Fruit fly (Drosophila melanogaster) whole organism, embryonic: ENCODE measurements around the gene pyd.

Source experiments
- ATbp ChIP-seq: fragments of 200-800 bp; sonication (Bioruptor generic); optimal IDR thresholded peaks from 2 replicates; lab custom pipeline; 2017; ENCODE audit warnings: missing biosample characterization, mild to moderate bottlenecking, missing genetic modification characterization, missing genetic modification reagents
- Antp ChIP-seq: fragments of 200-800 bp; sonication (Bioruptor generic); optimal IDR thresholded peaks from 3 replicates; lab custom pipeline; 2016; ENCODE audit warnings: missing biosample characterization, missing genetic modification characterization
- BtbVII ChIP-seq: fragments of 200-800 bp; sonication (Bioruptor generic); optimal IDR thresholded peaks from 3 replicates; lab custom pipeline; 2017; ENCODE audit warnings: missing biosample characterization, mild to moderate bottlenecking, missing genetic modification characterization
- CG10209 ChIP-seq: fragments of 200-800 bp; sonication (Bioruptor generic); optimal IDR thresholded peaks from 3 replicates; lab custom pipeline; 2017; ENCODE audit warnings: missing biosample characterization, mild to moderate bottlenecking, missing genetic modification characterization, missing genetic modification reagents
- CG10366 ChIP-seq: fragments of 200-800 bp; sonication (Bioruptor generic); IDR thresholded peaks from 2 replicates; pipeline ENCODE4 v1.3.6; 2022; ENCODE audit warnings: missing biosample characterization, missing genetic modification characterization
- CG10462 ChIP-seq: fragments of 200-800 bp; sonication (Bioruptor generic); optimal IDR thresholded peaks from 2 replicates; lab custom pipeline; 2016; ENCODE audit warnings: missing biosample characterization, missing genetic modification characterization
- CG11456 ChIP-seq: fragments of 200-800 bp; sonication (Bioruptor generic); IDR thresholded peaks from 3 replicates; pipeline ENCODE4 v1.3.6; 2022; ENCODE audit warnings: missing biosample characterization, missing genetic modification characterization
- CG11695 ChIP-seq: fragments of 200-800 bp; sonication (Bioruptor generic); IDR thresholded peaks from 3 replicates; pipeline ENCODE4 v1.3.6; 2022; ENCODE audit warnings: missing biosample characterization, missing genetic modification characterization
- CG14014 ChIP-seq: fragments of 200-800 bp; sonication (Bioruptor generic); IDR thresholded peaks from 2 replicates; pipeline ENCODE4 v1.3.6; 2022; ENCODE audit warnings: missing biosample characterization, missing genetic modification characterization
- CG15514 ChIP-seq: fragments of 200-800 bp; sonication (Bioruptor generic); optimal IDR thresholded peaks from 3 replicates; lab custom pipeline; 2017; ENCODE audit warnings: missing biosample characterization, missing genetic modification characterization, mild to moderate bottlenecking, moderate library complexity, missing genetic modification reagents
- CG17612 ChIP-seq: fragments of 200-800 bp; sonication (Bioruptor generic); IDR thresholded peaks from 2 replicates; pipeline ENCODE4 v1.3.6; 2022; ENCODE audit warnings: missing biosample characterization, missing genetic modification characterization
- CG18599 ChIP-seq: fragments of 200-800 bp; sonication (Bioruptor generic); optimal IDR thresholded peaks from 3 replicates; lab custom pipeline; 2017; ENCODE audit warnings: missing biosample characterization, missing genetic modification characterization, mild to moderate bottlenecking, moderate library complexity, missing genetic modification reagents
- CG18619 ChIP-seq: fragments of 200-800 bp; sonication (Bioruptor generic); optimal IDR thresholded peaks from 3 replicates; lab custom pipeline; 2017; ENCODE audit warnings: missing biosample characterization, mild to moderate bottlenecking, missing genetic modification characterization
- CG2202 ChIP-seq: fragments of 200-800 bp; sonication (Bioruptor generic); optimal IDR thresholded peaks from 2 replicates; lab custom pipeline; 2018; ENCODE audit warnings: missing biosample characterization, mild to moderate bottlenecking, missing genetic modification characterization
- CG30403 ChIP-seq: fragments of 200-800 bp; sonication (Bioruptor generic); optimal IDR thresholded peaks from 3 replicates; lab custom pipeline; 2016; ENCODE audit warnings: missing biosample characterization, missing genetic modification characterization
- CG4707 ChIP-seq: fragments of 200-800 bp; sonication (Bioruptor generic); optimal IDR thresholded peaks from 2 replicates; lab custom pipeline; 2018; ENCODE audit warnings: missing biosample characterization, mild to moderate bottlenecking, missing genetic modification characterization, moderate library complexity
- CG5245 ChIP-seq: fragments of 200-800 bp; sonication (Bioruptor generic); optimal IDR thresholded peaks from 3 replicates; lab custom pipeline; 2016; ENCODE audit warnings: missing biosample characterization, missing genetic modification characterization
- CG6765 ChIP-seq: fragments of 200-800 bp; sonication (Bioruptor generic); optimal IDR thresholded peaks from 3 replicates; lab custom pipeline; 2017; ENCODE audit warnings: missing biosample characterization, mild to moderate bottlenecking, missing genetic modification characterization
- CG9609 ChIP-seq: fragments of 200-800 bp; sonication (Bioruptor generic); optimal IDR thresholded peaks from 3 replicates; lab custom pipeline; 2016; ENCODE audit warnings: missing biosample characterization, missing genetic modification characterization
- CG9817 ChIP-seq: fragments of 200-800 bp; sonication (Bioruptor generic); optimal IDR thresholded peaks from 2 replicates; lab custom pipeline; 2018; ENCODE audit warnings: missing biosample characterization, mild to moderate bottlenecking, missing genetic modification characterization, moderate library complexity
- CkIIα-i1 ChIP-seq: fragments of 200-800 bp; sonication (Bioruptor generic); IDR thresholded peaks from 2 replicates; pipeline ENCODE4 v1.3.6; 2022; ENCODE audit warnings: missing biosample characterization, missing genetic modification characterization
- D19B ChIP-seq: fragments of 200-800 bp; sonication (Bioruptor generic); optimal IDR thresholded peaks from 2 replicates; lab custom pipeline; 2017; ENCODE audit warnings: missing biosample characterization, mild to moderate bottlenecking, missing genetic modification characterization
- Elba2 ChIP-seq: fragments of 200-800 bp; sonication (Bioruptor generic); optimal IDR thresholded peaks from 3 replicates; lab custom pipeline; 2016; ENCODE audit warnings: missing biosample characterization, missing genetic modification characterization
- Fer3 ChIP-seq: fragments of 200-800 bp; sonication (Bioruptor generic); optimal IDR thresholded peaks from 2 replicates; lab custom pipeline; 2018; ENCODE audit warnings: missing biosample characterization, mild to moderate bottlenecking, missing genetic modification characterization, moderate library complexity
- HLH4C ChIP-seq: fragments of 200-800 bp; sonication (Bioruptor generic); IDR thresholded peaks from 3 replicates; pipeline ENCODE4 v1.3.6; 2022; ENCODE audit warnings: missing biosample characterization, missing genetic modification characterization; ENCODE audit not compliant: partially characterized antibody
- Hr3 ChIP-seq: fragments of 200-800 bp; sonication (Bioruptor generic); optimal IDR thresholded peaks from 3 replicates; lab custom pipeline; 2016; ENCODE audit warnings: missing biosample characterization, missing genetic modification characterization
- Rx ChIP-seq: fragments of 200-800 bp; sonication (Bioruptor generic); IDR thresholded peaks from 2 replicates; pipeline ENCODE4 v1.3.6; 2022; ENCODE audit warnings: missing biosample characterization, missing genetic modification characterization
- Six4 ChIP-seq: fragments of 200-800 bp; sonication (Bioruptor generic); optimal IDR thresholded peaks from 2 replicates; lab custom pipeline; 2016; ENCODE audit warnings: missing biosample characterization, missing genetic modification characterization
- Trl ChIP-seq, 3 experiments: fragments of >200 bp in 2 of 3; fragments of 200-800 bp in 1 of 3; sonication (Bioruptor generic) in 1 of 3; optimal IDR thresholded peaks; 2 replicates in 1 of 3; 3 replicates in 2 of 3; lab custom pipeline; 2016 to 2017; ENCODE audit warnings: missing biosample characterization in 1 of 3, missing genetic modification characterization in 1 of 3
- Xrp1 ChIP-seq: fragments of 200-800 bp; sonication (Bioruptor generic); IDR thresholded peaks from 2 replicates; pipeline ENCODE4 v1.3.6; 2022; ENCODE audit warnings: missing biosample characterization, missing genetic modification characterization
- amos ChIP-seq: fragments of 200-800 bp; sonication (Bioruptor generic); IDR thresholded peaks from 2 replicates; pipeline ENCODE4 v1.3.6; 2022; ENCODE audit warnings: missing biosample characterization, missing genetic modification characterization; ENCODE audit not compliant: partially characterized antibody
- az2 ChIP-seq: fragments of 200-800 bp; sonication (Bioruptor generic); optimal IDR thresholded peaks from 3 replicates; lab custom pipeline; 2016; ENCODE audit warnings: missing biosample characterization, missing genetic modification characterization
- cg ChIP-seq: fragments of 200-800 bp; sonication (Bioruptor generic); optimal IDR thresholded peaks from 3 replicates; lab custom pipeline; 2019; ENCODE audit warnings: missing biosample characterization, mild to moderate bottlenecking, missing genetic modification characterization, moderate library complexity
- crc ChIP-seq: fragments of 200-800 bp; sonication (Bioruptor generic); optimal IDR thresholded peaks from 2 replicates; lab custom pipeline; 2016; ENCODE audit warnings: missing biosample characterization, missing genetic modification characterization
- da ChIP-seq: fragments of 200-800 bp; sonication (Bioruptor generic); optimal IDR thresholded peaks from 2 replicates; lab custom pipeline; 2016; ENCODE audit warnings: missing biosample characterization, missing genetic modification characterization
- emc ChIP-seq: fragments of 200-800 bp; sonication (Bioruptor generic); optimal IDR thresholded peaks from 2 replicates; lab custom pipeline; 2016; ENCODE audit warnings: missing biosample characterization, missing genetic modification characterization
- ewg ChIP-seq: fragments of 200-800 bp; sonication (Bioruptor generic); optimal IDR thresholded peaks from 3 replicates; lab custom pipeline; 2017; ENCODE audit warnings: mild to moderate bottlenecking, missing biosample characterization, missing genetic modification reagents, missing genetic modification characterization
- fd102C ChIP-seq: fragments of 200-800 bp; sonication (Bioruptor generic); optimal IDR thresholded peaks from 2 replicates; lab custom pipeline; 2018; ENCODE audit warnings: missing biosample characterization, mild to moderate bottlenecking, missing genetic modification characterization, moderate library complexity
- ftz-f1 ChIP-seq: fragments of 200-800 bp; sonication (Bioruptor generic); optimal IDR thresholded peaks from 2 replicates; lab custom pipeline; 2016; ENCODE audit warnings: missing biosample characterization, missing genetic modification characterization
- grn ChIP-seq: fragments of 200-800 bp; sonication (Bioruptor generic); optimal IDR thresholded peaks from 3 replicates; lab custom pipeline; 2017; ENCODE audit warnings: missing biosample characterization, missing genetic modification characterization
- nerfin-2 ChIP-seq: fragments of 200-800 bp; sonication (Bioruptor generic); IDR thresholded peaks from 2 replicates; pipeline ENCODE4 v1.3.6; 2022; ENCODE audit warnings: missing biosample characterization, missing genetic modification characterization; ENCODE audit not compliant: partially characterized antibody
- pita ChIP-seq: fragments of 200-800 bp; sonication (Bioruptor generic); optimal IDR thresholded peaks from 2 replicates; lab custom pipeline; 2017; ENCODE audit warnings: missing biosample characterization, mild to moderate bottlenecking, missing genetic modification characterization
- prd ChIP-seq, 3 experiments: fragments of >200 bp in 2 of 3; fragments of 200-800 bp in 1 of 3; sonication (Bioruptor generic) in 1 of 3; optimal IDR thresholded peaks in 2 of 3; IDR thresholded peaks in 1 of 3; 2 replicates in 2 of 3; 3 replicates in 1 of 3; pipeline versions ENCODE4 v1.3.6 to Lab custom; 2017 to 2022; ENCODE audit warnings: missing biosample characterization in 1 of 3, missing genetic modification characterization in 1 of 3
- ro ChIP-seq: fragments of 200-800 bp; sonication (Bioruptor generic); IDR thresholded peaks from 2 replicates; pipeline ENCODE4 v1.3.6; 2022; ENCODE audit warnings: missing biosample characterization, missing genetic modification characterization
- so ChIP-seq: fragments of 200-800 bp; sonication (Bioruptor generic); IDR thresholded peaks from 3 replicates; pipeline ENCODE4 v1.3.6; 2022; ENCODE audit warnings: missing biosample characterization, missing genetic modification characterization
- sqz ChIP-seq: fragments of 200-800 bp; sonication (Bioruptor generic); optimal IDR thresholded peaks from 3 replicates; lab custom pipeline; 2018; ENCODE audit warnings: missing biosample characterization, mild to moderate bottlenecking, missing genetic modification characterization
- stc ChIP-seq: fragments of 200-800 bp; sonication (Bioruptor generic); IDR thresholded peaks from 2 replicates; pipeline ENCODE4 v1.3.6; 2022; ENCODE audit warnings: missing biosample characterization, missing genetic modification characterization
- tin ChIP-seq: fragments of 200-800 bp; sonication (Bioruptor generic); optimal IDR thresholded peaks from 3 replicates; lab custom pipeline; 2016; ENCODE audit warnings: missing biosample characterization, missing genetic modification characterization
- toy ChIP-seq: fragments of 200-800 bp; sonication (Bioruptor generic); IDR thresholded peaks from 2 replicates; pipeline ENCODE4 v1.3.6; 2022; ENCODE audit warnings: missing biosample characterization, missing genetic modification characterization
- unc-4 ChIP-seq: fragments of 200-800 bp; sonication (Bioruptor generic); IDR thresholded peaks from 2 replicates; pipeline ENCODE4 v1.3.6; 2022; ENCODE audit warnings: missing biosample characterization, missing genetic modification characterization; ENCODE audit not compliant: partially characterized antibody

The pyd gene

dm6 chr3R:8784788-8785187 is 146.9 kb downstream of the pyd start (continued):
- TF ChIP-seq CG4707 (GFP tag; lab: Kevin White, UChicago) (no peak), CG6765 (no peak), CG18599 (GFP tag; lab: Kevin White, UChicago) (peak; percentile 57), ATbp (peak; percentile 12), pita (GFP tag; lab: Kevin White, UChicago) (no peak), Xrp1 (GFP tag; lab: Robert Waterston, UW) (peak; percentile 66), az2 (GFP tag; lab: Kevin White, UChicago) (no peak), prd (optimal IDR thresholded peaks at IDR 0.05; lab: Kevin White, UChicago) (no peak), prd (GFP tag; IDR thresholded peaks at IDR 0.05; lab: Robert Waterston, UW) (peak; percentile 63), fd102C (GFP tag; lab: Kevin White, UChicago) (no peak), emc (no peak), D19B (GFP tag; lab: Kevin White, UChicago) (peak; percentile 89), crc (GFP tag; lab: Kevin White, UChicago) (no peak), Rx (GFP tag; lab: Robert Waterston, UW) (peak; percentile 37; the same call in 1 of the 2 replicates), CG9609 (peak; percentile 2), Trl (optimal IDR thresholded peaks at IDR 0.05; lab: Kevin White, UChicago) (no peak), Trl (GFP tag; optimal IDR thresholded peaks at IDR 0.05; lab: Kevin White, UChicago) (peak; percentile 24), CG10209 (peak; percentile 32), CG11456 (GFP tag; lab: Robert Waterston, UW) (peak; percentile 70; the same call in 1 of the 3 replicates), CG10462 (GFP tag; lab: Kevin White, UChicago) (no peak), CG11695 (GFP tag; lab: Robert Waterston, UW) (peak; percentile 62; the same call in 2 of the 3 replicates), so (peak; percentile 37; the same call in 1 of the 3 replicates), da (GFP tag; lab: Kevin White, UChicago) (no peak), Hr3 (GFP tag; lab: Kevin White, UChicago) (peak; percentile 5), CG2202 (tag; lab: Kevin White, UChicago) (no peak), CG14014 (GFP tag; lab: Robert Waterston, UW) (peak; percentile 66; the same call in 1 of the 2 replicates), Six4 (GFP tag; lab: Kevin White, UChicago) (no peak), ewg (GFP tag; lab: Kevin White, UChicago) (no peak), CG15514 (GFP tag; lab: Kevin White, UChicago) (peak; percentile 19), nerfin-2 (GFP tag; lab: Robert Waterston, UW) (no peak), CG9817 (tag; lab: Kevin White, UChicago) (peak; percentile 56), grn (GFP tag; lab: Kevin White, UChicago) (no peak), CG10366 (GFP tag; lab: Robert Waterston, UW) (peak; percentile 24; the same call in 1 of the 2 replicates), CG18619 (GFP tag; lab: Kevin White, UChicago) (peak; percentile 8), unc-4 (no peak), amos (no peak), Antp (GFP tag; lab: Kevin White, UChicago) (peak; percentile 30), BtbVII (no peak), ftz-f1 (GFP tag; lab: Kevin White, UChicago) (no peak), CG5245 (no peak), tin (GFP tag; lab: Kevin White, UChicago) (peak; percentile 30), stc (no peak), HLH4C (no peak), CG30403 (GFP tag; lab: Kevin White, UChicago) (peak; percentile 44), Elba2 (GFP tag; lab: Kevin White, UChicago) (no peak), ro (0 out of 2 replicates have a peak, but pooled peaks have one; percentile 23), sqz (no peak), toy (no peak), CkIIα-i1 (GFP tag; lab: Robert Waterston, UW) (no peak), Fer3 (no peak), cg (no peak), CG17612 (GFP tag; lab: Robert Waterston, UW) (no peak)
